Worm (Caenorhabditis elegans): ENCODE measurements around the gene F31F4.11.
A peak's percentile ranks its signal among the peaks of the same experiment; 100 is the strongest.

F31F4.11 gene

DNA sequence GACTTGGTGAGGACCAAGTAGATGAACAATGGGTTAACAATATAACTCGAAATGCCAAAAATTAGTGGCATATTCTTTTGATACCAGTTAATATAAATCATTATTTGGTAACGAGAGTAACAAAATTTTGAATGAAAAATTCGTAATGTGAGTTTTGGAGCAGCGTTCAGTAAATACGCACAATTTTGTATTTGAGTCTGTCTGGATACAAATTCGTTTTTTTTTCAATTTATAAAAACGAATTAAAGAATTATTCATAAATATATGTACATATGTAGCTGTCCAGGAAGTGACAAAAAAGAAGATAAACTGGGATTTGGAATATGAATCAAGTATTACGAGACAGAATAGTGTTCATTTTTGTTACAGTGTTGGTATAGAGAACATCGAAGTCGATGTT, 11.3 kb downstream of the F31F4.11 start, which contains the start of gene srj-5:
Gene srj-5 (minus strand): TSS at position 101 of the 400 bp plus-strand sequence.
- TF ChIP-seq ceh-9 (tag; optimal IDR thresholded peaks at IDR 0.05): no peak
- TF ChIP-seq lin-39 (tag; optimal IDR thresholded peaks at IDR 0.05): no peak
- TF ChIP-seq ztf-4 (tag; optimal IDR thresholded peaks at IDR 0.05): no peak
- no peak for TF ChIP-seq ZK546.5 (tag; optimal IDR thresholded peaks at IDR 0.05)
- TF ChIP-seq ama-1 (optimal IDR thresholded peaks at IDR 0.05): no peak
- TF ChIP-seq nhr-67 (tag; optimal IDR thresholded peaks at IDR 0.05): no peak
- no peak for TF ChIP-seq nhr-12 (tag; optimal IDR thresholded peaks at IDR 0.05)
- no peak for TF ChIP-seq nhr-28 (tag; optimal IDR thresholded peaks at IDR 0.05)
- no peak for TF ChIP-seq pha-4 (tag; optimal IDR thresholded peaks at IDR 0.05)
- TF ChIP-seq jun-1 (tag; optimal IDR thresholded peaks at IDR 0.05): no peak
- no peak for TF ChIP-seq nhr-23 (tag; optimal IDR thresholded peaks at IDR 0.05)
- TF ChIP-seq lin-15B (tag; optimal IDR thresholded peaks at IDR 0.05): no peak
- no peak for TF ChIP-seq nhr-43 (tag; optimal IDR thresholded peaks at IDR 0.05; ENCODE audit: poor library complexity, severe bottlenecking)
- no peak for TF ChIP-seq nhr-76 (tag; optimal IDR thresholded peaks at IDR 0.05)
- no peak for TF ChIP-seq nhr-237 (tag; optimal IDR thresholded peaks at IDR 0.05)
- TF ChIP-seq elt-3 (tag; optimal IDR thresholded peaks at IDR 0.05): no peak

DNA sequence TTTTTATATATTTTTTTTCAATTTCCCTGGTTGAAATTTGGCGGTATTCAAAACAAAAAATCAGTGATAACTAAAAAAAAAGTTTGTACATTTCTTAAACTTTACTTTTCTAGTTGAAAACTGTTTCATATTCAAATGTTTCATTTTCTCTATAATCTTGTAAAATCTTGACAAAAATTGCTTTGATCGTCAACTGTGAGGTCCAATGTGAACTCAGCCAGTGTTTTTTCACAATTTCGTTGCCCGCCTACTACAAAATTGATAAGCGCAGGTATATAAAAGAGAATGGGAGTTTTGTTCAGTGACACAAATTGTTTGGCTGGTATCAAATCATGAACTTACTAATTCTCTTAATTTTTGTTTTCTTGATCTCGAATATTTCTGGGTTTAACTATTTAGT, 17.3 kb downstream of the F31F4.11 start, which contains the start of gene ugt-42:
Gene ugt-42 (plus strand): TSS at position 301 of the 400 bp plus-strand sequence.
- TF ChIP-seq ZK546.5 (tag; optimal IDR thresholded peaks at IDR 0.05) (no peak), hmg-11 (tag; optimal IDR thresholded peaks at IDR 0.05) (no peak), fos-1 (tag; optimal IDR thresholded peaks at IDR 0.05) (no peak), ceh-9 (tag; optimal IDR thresholded peaks at IDR 0.05) (no peak), daf-12 (tag; optimal IDR thresholded peaks at IDR 0.05) (no peak), fkh-2 (tag; optimal IDR thresholded peaks at IDR 0.05) (no peak), nhr-67 (tag; optimal IDR thresholded peaks at IDR 0.05) (no peak), nhr-11 (tag; optimal IDR thresholded peaks at IDR 0.05) (no peak), elt-2 (tag; optimal IDR thresholded peaks at IDR 0.05) (no peak), nhr-12 (tag; optimal IDR thresholded peaks at IDR 0.05) (no peak)

DNA sequence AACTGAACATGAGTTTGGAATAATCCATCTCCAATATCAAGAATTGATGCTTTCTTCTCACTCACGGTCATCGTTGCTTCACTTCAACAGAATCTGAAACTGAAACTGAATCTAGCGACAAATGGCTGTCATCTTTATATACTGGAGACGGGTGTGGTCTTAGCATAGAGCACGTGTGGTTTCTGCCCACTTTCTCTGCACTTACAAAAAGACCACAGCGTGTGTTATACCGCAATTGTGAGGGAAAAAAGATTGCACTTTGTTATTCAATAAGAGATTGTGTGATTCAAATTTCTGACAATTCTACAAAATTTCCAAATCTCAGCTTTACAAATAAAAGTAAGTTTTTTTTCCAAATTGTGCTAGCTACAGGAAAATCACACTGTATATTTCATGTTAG, 18.1 kb downstream of the F31F4.11 start, which contains the start of gene F48G7.12:
Gene F48G7.12 (minus strand): TSS at position 101 of the 400 bp plus-strand sequence.
- TF ChIP-seq nhr-25 (tag; optimal IDR thresholded peaks at IDR 0.05) (no peak), sea-2 (GFP tag; optimal IDR thresholded peaks at IDR 0.05) (no peak), egl-27 (tag; optimal IDR thresholded peaks at IDR 0.05) (no peak), ceh-9 (tag; optimal IDR thresholded peaks at IDR 0.05) (no peak), lin-15B (tag; optimal IDR thresholded peaks at IDR 0.05) (no peak), egl-5 (tag; optimal IDR thresholded peaks at IDR 0.05) (no peak), zag-1 (tag; optimal IDR thresholded peaks at IDR 0.05) (no peak), hmg-11 (tag; optimal IDR thresholded peaks at IDR 0.05) (no peak), R02D3.7 (tag; optimal IDR thresholded peaks at IDR 0.05) (no peak)

DNA sequence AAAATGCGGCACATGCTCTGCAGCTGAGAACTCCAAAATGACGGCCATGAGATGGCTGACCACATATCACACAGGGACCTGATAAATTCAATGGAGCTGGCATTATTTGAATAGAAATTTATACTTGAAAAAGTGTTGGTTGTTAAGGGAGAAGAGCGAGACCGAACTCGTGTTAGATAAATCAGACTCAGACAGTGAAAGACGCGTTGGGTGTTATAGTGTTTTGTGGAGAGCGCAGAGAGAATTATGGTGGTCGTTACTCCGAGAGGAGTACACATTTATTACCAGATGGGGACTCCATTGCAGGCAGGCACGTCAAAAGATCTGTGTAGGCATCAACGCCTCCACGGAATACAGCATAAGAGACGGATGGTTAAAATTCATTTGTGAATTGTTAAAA, 21.5 kb downstream of the F31F4.11 start, which contains the start of gene nhr-190:
Gene nhr-190 (minus strand): TSS at position 175 of the 400 bp plus-strand sequence.
- TF ChIP-seq mdl-1 (tag; optimal IDR thresholded peaks at IDR 0.05): no peak
- TF ChIP-seq lin-39 (tag; optimal IDR thresholded peaks at IDR 0.05): peak; percentile 17
- TF ChIP-seq elt-3 (tag; optimal IDR thresholded peaks at IDR 0.05): no peak
- no peak for TF ChIP-seq mml-1 (tag; optimal IDR thresholded peaks at IDR 0.05)
- no peak for TF ChIP-seq nhr-12 (tag; optimal IDR thresholded peaks at IDR 0.05)
- TF ChIP-seq egl-5 (tag; optimal IDR thresholded peaks at IDR 0.05): peak; percentile 29
- no peak for TF ChIP-seq nfya-1 (tag; optimal IDR thresholded peaks at IDR 0.05; ENCODE audit: insufficient read depth)
- peak; percentile 41 for TF ChIP-seq hmg-11 (tag; optimal IDR thresholded peaks at IDR 0.05)
- no peak for TF ChIP-seq daf-12 (tag; optimal IDR thresholded peaks at IDR 0.05)
- no peak for TF ChIP-seq snpc-4 (tag; optimal IDR thresholded peaks at IDR 0.05)
- no peak for TF ChIP-seq sea-2 (GFP tag; optimal IDR thresholded peaks at IDR 0.05)
- no peak for TF ChIP-seq R02D3.7 (tag; optimal IDR thresholded peaks at IDR 0.05)

DNA sequence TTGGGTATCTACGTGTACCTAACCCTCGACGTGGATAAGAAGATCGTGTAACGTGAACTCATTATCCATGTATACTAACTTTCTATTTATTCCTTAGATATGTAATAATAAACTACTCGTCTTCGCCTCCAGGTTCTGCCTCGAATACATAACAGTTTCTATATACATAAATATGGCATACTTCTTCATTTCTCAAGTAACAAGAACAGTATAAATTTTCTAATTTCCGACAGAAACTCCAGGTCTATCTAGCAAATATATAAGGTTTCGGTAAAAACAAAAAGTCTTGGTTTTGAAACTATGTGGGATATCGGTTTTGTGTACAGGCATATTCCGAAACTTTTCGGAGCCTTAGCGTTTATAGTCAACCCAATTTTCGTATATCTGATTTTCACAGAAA, 25.9 kb downstream of the F31F4.11 start, which contains the start of gene srj-37:
Gene srj-37 (plus strand): TSS at position 301 of the 400 bp plus-strand sequence.
- TF ChIP-seq sea-2 (GFP tag; optimal IDR thresholded peaks at IDR 0.05) (no peak), ama-1 (optimal IDR thresholded peaks at IDR 0.05) (no peak), jun-1 (tag; optimal IDR thresholded peaks at IDR 0.05) (no peak), nhr-11 (tag; optimal IDR thresholded peaks at IDR 0.05) (no peak), nfya-1 (tag; optimal IDR thresholded peaks at IDR 0.05; ENCODE audit: insufficient read depth) (no peak)

Measured in whole organism, L3 larva.